Fruit fly (Drosophila melanogaster) whole organism, embryonic: ENCODE data around the gene CG13482.
A peak's percentile ranks its signal among the peaks of the same experiment; 100 is the strongest.

Experiments
- B-H1 ChIP-seq: fragments of 200-800 bp; sonication (Bioruptor generic); IDR thresholded peaks from 3 replicates; pipeline ENCODE4 v1.3.6; 2022; ENCODE audit warnings: missing biosample characterization, missing genetic modification characterization
- Bteb2 ChIP-seq: fragments of 200-800 bp; sonication (Bioruptor generic); optimal IDR thresholded peaks from 2 replicates; lab custom pipeline; 2016; ENCODE audit warnings: missing biosample characterization, missing genetic modification characterization
- CG10147 ChIP-seq: fragments of 200-800 bp; sonication (Bioruptor generic); optimal IDR thresholded peaks from 2 replicates; lab custom pipeline; 2019; ENCODE audit warnings: missing biosample characterization, mild to moderate bottlenecking, missing genetic modification characterization, moderate library complexity
- CG10366 ChIP-seq: fragments of 200-800 bp; sonication (Bioruptor generic); IDR thresholded peaks from 2 replicates; pipeline ENCODE4 v1.3.6; 2022; ENCODE audit warnings: missing biosample characterization, missing genetic modification characterization
- CG11398 ChIP-seq: fragments of 200-800 bp; sonication (Bioruptor generic); optimal IDR thresholded peaks from 2 replicates; lab custom pipeline; 2016; ENCODE audit warnings: missing biosample characterization, missing genetic modification characterization
- CG11695 ChIP-seq: fragments of 200-800 bp; sonication (Bioruptor generic); IDR thresholded peaks from 3 replicates; pipeline ENCODE4 v1.3.6; 2022; ENCODE audit warnings: missing biosample characterization, missing genetic modification characterization
- CG12219 ChIP-seq: fragments of 200-800 bp; sonication (Bioruptor generic); optimal IDR thresholded peaks from 3 replicates; lab custom pipeline; 2018; ENCODE audit warnings: missing biosample characterization, mild to moderate bottlenecking, missing genetic modification characterization
- CG12391 ChIP-seq: fragments of 200-800 bp; sonication (Bioruptor generic); optimal IDR thresholded peaks from 3 replicates; lab custom pipeline; 2018; ENCODE audit warnings: missing biosample characterization, mild to moderate bottlenecking, missing genetic modification characterization, moderate library complexity
- CG13123 ChIP-seq: fragments of 200-800 bp; sonication (Bioruptor generic); optimal IDR thresholded peaks from 2 replicates; lab custom pipeline; 2016; ENCODE audit warnings: missing biosample characterization, missing genetic modification characterization
- CG14050 ChIP-seq: fragments of 200-800 bp; sonication (Bioruptor generic); IDR thresholded peaks from 3 replicates; pipeline ENCODE4 v1.3.6; 2022; ENCODE audit warnings: missing biosample characterization, missing genetic modification characterization
- CG18619 ChIP-seq: fragments of 200-800 bp; sonication (Bioruptor generic); optimal IDR thresholded peaks from 3 replicates; lab custom pipeline; 2017; ENCODE audit warnings: missing biosample characterization, mild to moderate bottlenecking, missing genetic modification characterization
- CG2875 ChIP-seq: fragments of 200-800 bp; sonication (Bioruptor generic); optimal IDR thresholded peaks from 2 replicates; lab custom pipeline; 2017; ENCODE audit warnings: missing biosample characterization, mild to moderate bottlenecking, missing genetic modification characterization, missing genetic modification reagents
- CG30020 ChIP-seq: fragments of 200-800 bp; optimal IDR thresholded peaks from 2 replicates; lab custom pipeline; 2019; ENCODE audit warnings: missing biosample characterization, mild to moderate bottlenecking, missing genetic modification characterization, moderate library complexity
- CG34224 ChIP-seq: fragments of 200-800 bp; sonication (Bioruptor generic); IDR thresholded peaks from 3 replicates; pipeline ENCODE4 v1.3.6; 2022; ENCODE audit warnings: missing biosample characterization, missing genetic modification characterization; ENCODE audit not compliant: partially characterized antibody
- CG4328 ChIP-seq: fragments of 200-800 bp; sonication (Bioruptor generic); optimal IDR thresholded peaks from 3 replicates; lab custom pipeline; 2017; ENCODE audit warnings: missing biosample characterization, missing genetic modification reagents, missing genetic modification characterization
- CG43689 ChIP-seq: fragments of 200-800 bp; sonication (Bioruptor generic); IDR thresholded peaks from 2 replicates; pipeline ENCODE4 v1.3.6; 2022; ENCODE audit warnings: missing biosample characterization, missing genetic modification characterization
- CG4707 ChIP-seq: fragments of 200-800 bp; sonication (Bioruptor generic); optimal IDR thresholded peaks from 2 replicates; lab custom pipeline; 2018; ENCODE audit warnings: missing biosample characterization, mild to moderate bottlenecking, missing genetic modification characterization, moderate library complexity
- CG7271 ChIP-seq: fragments of 200-800 bp; sonication (Bioruptor generic); optimal IDR thresholded peaks from 2 replicates; lab custom pipeline; 2018; ENCODE audit warnings: missing biosample characterization, mild to moderate bottlenecking, missing genetic modification characterization, moderate library complexity
- CG7556 ChIP-seq: fragments of 200-800 bp; sonication (Bioruptor generic); optimal IDR thresholded peaks from 2 replicates; lab custom pipeline; 2017; ENCODE audit warnings: missing biosample characterization, mild to moderate bottlenecking, missing genetic modification characterization
- CG9437 ChIP-seq: fragments of 200-800 bp; sonication (Bioruptor generic); optimal IDR thresholded peaks from 2 replicates; lab custom pipeline; 2018; ENCODE audit warnings: missing biosample characterization, mild to moderate bottlenecking, missing genetic modification characterization
- D19B ChIP-seq: fragments of 200-800 bp; sonication (Bioruptor generic); optimal IDR thresholded peaks from 2 replicates; lab custom pipeline; 2017; ENCODE audit warnings: missing biosample characterization, mild to moderate bottlenecking, missing genetic modification characterization
- Dad ChIP-seq: fragments of 200-800 bp; sonication (Bioruptor generic); optimal IDR thresholded peaks from 3 replicates; lab custom pipeline; 2016; ENCODE audit warnings: missing biosample characterization, missing genetic modification characterization
- ERR ChIP-seq: fragments of 200-800 bp; sonication (Bioruptor generic); optimal IDR thresholded peaks from 2 replicates; lab custom pipeline; 2016; ENCODE audit warnings: missing biosample characterization, missing genetic modification characterization
- Ets65A ChIP-seq: fragments of 200-800 bp; sonication (Bioruptor generic); peaks from one replicate; lab custom pipeline; 2016; ENCODE audit warnings: missing biosample characterization, missing genetic modification characterization
- Gug ChIP-seq: fragments of 200-800 bp; sonication (Bioruptor generic); IDR thresholded peaks from 4 replicates; pipeline ENCODE4 v1.3.6; 2022; ENCODE audit warnings: missing biosample characterization, missing genetic modification characterization
- H15 ChIP-seq: fragments of 200-800 bp; sonication (Bioruptor generic); IDR thresholded peaks from 3 replicates; pipeline ENCODE4 v1.3.6; 2022; ENCODE audit warnings: missing biosample characterization, missing genetic modification characterization
- HmgZ ChIP-seq: fragments of 200-800 bp; sonication (Bioruptor generic); optimal IDR thresholded peaks from 2 replicates; lab custom pipeline; 2018; ENCODE audit warnings: missing biosample characterization, mild to moderate bottlenecking, missing genetic modification characterization
- Hmx ChIP-seq: fragments of 200-800 bp; sonication (Bioruptor generic); optimal IDR thresholded peaks from 2 replicates; lab custom pipeline; 2016; ENCODE audit warnings: missing biosample characterization, missing genetic modification characterization
- Max ChIP-seq: fragments of 200-800 bp; sonication (Bioruptor generic); optimal IDR thresholded peaks from 2 replicates; lab custom pipeline; 2016; ENCODE audit warnings: missing biosample characterization, mild to moderate bottlenecking, missing genetic modification characterization
- NFAT ChIP-seq: fragments of 200-800 bp; sonication (Bioruptor generic); IDR thresholded peaks from 2 replicates; pipeline ENCODE4 v1.3.6; 2022; ENCODE audit warnings: missing biosample characterization, missing genetic modification characterization
- Neu2 ChIP-seq: fragments of 200-800 bp; sonication (Bioruptor generic); optimal IDR thresholded peaks from 3 replicates; lab custom pipeline; 2016; ENCODE audit warnings: missing biosample characterization, missing genetic modification characterization, borderline replicate concordance
- Nf-YC ChIP-seq: fragments of 200-800 bp; optimal IDR thresholded peaks from 3 replicates; lab custom pipeline; 2019; ENCODE audit warnings: missing biosample characterization, mild to moderate bottlenecking, missing genetic modification characterization, moderate library complexity
- Side ChIP-seq: fragments of 200-800 bp; sonication (Bioruptor generic); optimal IDR thresholded peaks from 2 replicates; lab custom pipeline; 2016; ENCODE audit warnings: missing biosample characterization, missing genetic modification characterization
- Sox102F ChIP-seq: fragments of 200-800 bp; sonication (Bioruptor generic); optimal IDR thresholded peaks from 2 replicates; lab custom pipeline; 2018; ENCODE audit warnings: missing biosample characterization, mild to moderate bottlenecking, missing genetic modification characterization, moderate library complexity
- Sry-β ChIP-seq: fragments of 200-800 bp; sonication (Bioruptor generic); optimal IDR thresholded peaks from 2 replicates; lab custom pipeline; 2018; ENCODE audit warnings: missing biosample characterization, mild to moderate bottlenecking, missing genetic modification characterization, moderate library complexity
- ac ChIP-seq: fragments of 200-800 bp; sonication (Bioruptor generic); optimal IDR thresholded peaks from 3 replicates; lab custom pipeline; 2017; ENCODE audit warnings: missing biosample characterization, mild to moderate bottlenecking, missing genetic modification characterization
- cg ChIP-seq: fragments of 200-800 bp; sonication (Bioruptor generic); optimal IDR thresholded peaks from 3 replicates; lab custom pipeline; 2019; ENCODE audit warnings: missing biosample characterization, mild to moderate bottlenecking, missing genetic modification characterization, moderate library complexity
- chm ChIP-seq: fragments of 200-800 bp; sonication (Bioruptor generic); IDR thresholded peaks from 2 replicates; pipeline ENCODE4 v1.3.6; 2022; ENCODE audit warnings: missing biosample characterization, missing genetic modification characterization
- gce ChIP-seq: fragments of 200-800 bp; sonication (Bioruptor generic); IDR thresholded peaks from 3 replicates; pipeline ENCODE4 v1.3.6; 2022; ENCODE audit warnings: missing biosample characterization, missing genetic modification characterization
- gem ChIP-seq: fragments of 200-800 bp; sonication (Bioruptor generic); optimal IDR thresholded peaks from 2 replicates; lab custom pipeline; 2019; ENCODE audit warnings: missing biosample characterization, mild to moderate bottlenecking, missing genetic modification characterization, moderate library complexity
- gfzf ChIP-seq: fragments of 200-800 bp; sonication (Bioruptor generic); optimal IDR thresholded peaks from 2 replicates; lab custom pipeline; 2016; ENCODE audit warnings: missing biosample characterization, mild to moderate bottlenecking, missing genetic modification characterization, moderate library complexity
- kay ChIP-seq: fragments of 200-800 bp; sonication (Bioruptor generic); optimal IDR thresholded peaks from 2 replicates; lab custom pipeline; 2016; ENCODE audit warnings: missing biosample characterization, missing genetic modification characterization
- lola ChIP-seq, 3 experiments: fragments of >200 bp in 2 of 3; fragments of 200-800 bp in 1 of 3; sonication (Bioruptor generic) in 1 of 3; optimal IDR thresholded peaks; 2 replicates each; lab custom pipeline; 2017 to 2019; ENCODE audit warnings: missing biosample characterization in 3 of 3, missing genetic modification characterization in 3 of 3, mild to moderate bottlenecking in 1 of 3, moderate library complexity in 1 of 3
- luna ChIP-seq: fragments of 200-800 bp; sonication (Bioruptor generic); optimal IDR thresholded peaks from 2 replicates; lab custom pipeline; 2016; ENCODE audit warnings: missing biosample characterization, missing genetic modification characterization
- pros ChIP-seq: fragments of 200-800 bp; sonication (Bioruptor generic); optimal IDR thresholded peaks from 3 replicates; lab custom pipeline; 2019; ENCODE audit warnings: missing biosample characterization, mild to moderate bottlenecking, missing genetic modification characterization, moderate library complexity
- schlank ChIP-seq: fragments of 200-800 bp; sonication (Bioruptor generic); optimal IDR thresholded peaks from 2 replicates; lab custom pipeline; 2018; ENCODE audit warnings: missing biosample characterization, mild to moderate bottlenecking, missing genetic modification characterization
- so ChIP-seq: fragments of 200-800 bp; sonication (Bioruptor generic); IDR thresholded peaks from 3 replicates; pipeline ENCODE4 v1.3.6; 2022; ENCODE audit warnings: missing biosample characterization, missing genetic modification characterization
- tin ChIP-seq: fragments of 200-800 bp; sonication (Bioruptor generic); optimal IDR thresholded peaks from 3 replicates; lab custom pipeline; 2016; ENCODE audit warnings: missing biosample characterization, missing genetic modification characterization
- tio ChIP-seq: fragments of 200-800 bp; sonication (Bioruptor generic); optimal IDR thresholded peaks from 2 replicates; lab custom pipeline; 2017; ENCODE audit warnings: missing biosample characterization, missing genetic modification characterization, inconsistent platforms
- trh ChIP-seq: fragments of 200-800 bp; sonication (Bioruptor generic); optimal IDR thresholded peaks from 2 replicates; lab custom pipeline; 2016; ENCODE audit warnings: missing biosample characterization, missing genetic modification characterization
- ttk ChIP-seq: fragments of 200-800 bp; sonication (Bioruptor generic); IDR thresholded peaks from 2 replicates; pipeline ENCODE4 v2.1.2; 2022; ENCODE audit warnings: missing biosample characterization, missing genetic modification characterization
- unpg ChIP-seq: fragments of 200-800 bp; sonication (Bioruptor generic); optimal IDR thresholded peaks from 3 replicates; lab custom pipeline; 2018; ENCODE audit warnings: missing biosample characterization, mild to moderate bottlenecking, missing genetic modification characterization, moderate library complexity
- yki ChIP-seq: fragments of >200 bp; optimal IDR thresholded peaks from 3 replicates; lab custom pipeline; 2018

CG13482 gene

DNA sequence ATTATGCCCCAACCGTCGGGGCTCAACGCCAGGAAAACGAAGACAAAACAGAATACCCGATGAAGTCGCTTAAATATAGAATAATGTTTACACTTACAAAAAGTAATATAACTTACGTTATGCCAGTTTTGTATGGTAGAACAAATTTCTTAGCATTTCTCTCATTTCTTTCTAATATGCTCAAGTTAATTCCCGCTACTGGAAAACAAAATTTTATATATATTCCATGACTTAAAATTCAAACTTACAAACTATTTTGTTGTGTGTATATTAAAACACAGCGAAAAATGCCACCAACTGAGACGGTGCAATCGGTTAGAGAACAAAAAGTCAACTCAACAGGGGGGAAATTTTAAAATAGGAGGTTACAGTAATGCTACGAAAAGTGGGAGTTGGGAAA, 31.7 kb upstream of the CG13482 start (continued):
- TF ChIP-seq Bteb2 (GFP tag; lab: Kevin White, UChicago) (peak; percentile 7), HmgZ (tag; lab: Kevin White, UChicago) (no peak), Max (GFP tag; lab: Kevin White, UChicago) (peak; percentile 10), Sox102F (GFP tag; lab: Kevin White, UChicago) (peak; percentile 70), Dad (GFP tag; lab: Kevin White, UChicago) (no peak), gem (tag; lab: Kevin White, UChicago) (peak; percentile 86), Side (GFP tag; lab: Kevin White, UChicago) (peak; percentile 15), CG12391 (tag; lab: Kevin White, UChicago) (peak; percentile 68), tin (GFP tag; lab: Kevin White, UChicago) (peak; percentile 66), CG4328 (GFP tag; lab: Kevin White, UChicago) (no peak), Nf-YC (tag; lab: Kevin White, UChicago) (no peak), so (GFP tag; lab: Robert Waterston, UW) (peak; percentile 49; the same call in 1 of the 3 replicates), CG7556 (GFP tag; lab: Kevin White, UChicago) (peak; percentile 71), CG2875 (GFP tag; lab: Kevin White, UChicago) (peak; percentile 72), CG30020 (tag; lab: Kevin White, UChicago) (peak; percentile 24), CG11695 (GFP tag; lab: Robert Waterston, UW) (peak; percentile 50; the same call in 2 of the 3 replicates), CG34224 (no peak), unpg (GFP tag; lab: Kevin White, UChicago) (peak; percentile 78), lola (GFP tag; optimal IDR thresholded peaks at IDR 0.05; lab: Kevin White, UChicago) (peak in 1 of 3 experiments; percentile 75), CG18619 (GFP tag; lab: Kevin White, UChicago) (peak; percentile 28), D19B (GFP tag; lab: Kevin White, UChicago) (no peak), CG43689 (GFP tag; lab: Robert Waterston, UW) (no peak), ac (GFP tag; lab: Kevin White, UChicago) (no peak), pros (GFP tag; lab: Kevin White, UChicago) (peak; percentile 18), NFAT (GFP tag; lab: Robert Waterston, UW) (no peak), CG11398 (GFP tag; lab: Kevin White, UChicago) (peak; percentile 12), Neu2 (no peak), CG14050 (peak; percentile 57), CG12219 (GFP tag; lab: Kevin White, UChicago) (peak; percentile 50), gce (GFP tag; lab: Robert Waterston, UW) (no peak), CG4707 (GFP tag; lab: Kevin White, UChicago) (peak; percentile 1), CG10366 (peak; percentile 62), gfzf (no peak), CG7271 (tag; lab: Kevin White, UChicago) (peak; percentile 51), Ets65A (GFP tag; lab: Kevin White, UChicago) (peak; percentile 92), yki (lab: Kevin White, UChicago) (no peak), luna (GFP tag; lab: Kevin White, UChicago) (no peak), Hmx (GFP tag; lab: Kevin White, UChicago) (no peak), Sry-β (peak; percentile 45), chm (peak; percentile 83), cg (GFP tag; lab: Kevin White, UChicago) (no peak)

DNA sequence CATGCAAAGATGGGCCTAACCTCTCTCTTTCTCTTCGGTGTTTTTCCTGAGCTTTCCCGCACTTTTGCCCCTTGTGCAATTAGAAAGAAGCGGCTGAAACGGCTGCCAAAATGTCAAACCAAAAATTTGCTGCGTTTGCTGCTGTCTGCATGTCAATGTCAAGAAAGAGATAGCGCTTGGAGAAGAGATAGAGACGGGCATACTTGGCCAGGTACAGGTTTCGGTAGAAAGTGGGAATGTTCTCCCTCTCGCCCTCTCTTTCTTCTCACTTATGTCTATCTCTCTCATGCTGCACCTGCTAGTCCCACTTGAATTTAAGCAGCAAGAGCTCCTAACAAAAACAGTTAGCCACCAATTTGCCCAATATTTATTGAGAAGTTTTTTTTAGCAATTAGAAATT, 31.1 kb upstream of the CG13482 start:
- TF ChIP-seq tio (GFP tag; lab: Kevin White, UChicago): no peak
- no peak for TF ChIP-seq CG10147 (GFP tag; lab: Kevin White, UChicago)
- TF ChIP-seq B-H1 (GFP tag; lab: Robert Waterston, UW): no peak
- no peak for TF ChIP-seq NFAT (GFP tag; lab: Robert Waterston, UW)
- TF ChIP-seq Gug (GFP tag; lab: Robert Waterston, UW): no peak
- TF ChIP-seq CG9437 (GFP tag; lab: Kevin White, UChicago): no peak
- no peak for TF ChIP-seq kay
- TF ChIP-seq CG13123 (GFP tag; lab: Kevin White, UChicago): no peak
- TF ChIP-seq H15 (GFP tag; lab: Robert Waterston, UW): no peak
- TF ChIP-seq schlank: no peak
- TF ChIP-seq ERR (GFP tag; lab: Kevin White, UChicago): no peak
- no peak for TF ChIP-seq trh
- TF ChIP-seq ttk: no peak
